Worm (Caenorhabditis elegans): ENCODE results near the gene hpo-40.

- peak; percentile 20 for TF ChIP-seq mep-1 (tag; optimal IDR thresholded peaks at IDR 0.05)
- TF ChIP-seq blmp-1 (tag; optimal IDR thresholded peaks at IDR 0.05) = peak; percentile 80
- TF ChIP-seq ceh-88 (GFP tag; IDR thresholded peaks at IDR 0.05) = no peak
These were observed 9.2 kb upstream of the hpo-40 start, which contains the start of gene chpf-1 for ce11 chrV:10203435-10204009.
